Worm (Caenorhabditis elegans) whole organism, L3 larva: ENCODE data around the gene zig-2.
"Not testable (repeated sequence)": the region's sequence is repeated elsewhere in the genome, so short reads cannot be mapped to it uniquely, and the experiment has no call there.

Source experiments
- R02D3.7 ChIP-seq: fragments of 150-350 bp; optimal IDR thresholded peaks from 2 replicates; lab custom pipeline; 2014; ENCODE audit warnings: missing biosample characterization, missing genetic modification characterization
- ZK546.5 ChIP-seq: sonication (generic microtip); optimal IDR thresholded peaks from 2 replicates; lab custom pipeline; 2017; ENCODE audit warnings: missing biosample characterization, missing genetic modification characterization
- aly-2 ChIP-seq: fragments of 150-350 bp; optimal IDR thresholded peaks from 2 replicates; lab custom pipeline; 2014; ENCODE audit warnings: missing biosample characterization, missing genetic modification characterization
- ama-1 ChIP-seq: fragments of 150-350 bp; optimal IDR thresholded peaks from 2 replicates; lab custom pipeline; 2018
- ceh-16 ChIP-seq: sonication (generic microtip); optimal IDR thresholded peaks from 2 replicates; lab custom pipeline; 2017; ENCODE audit warnings: missing biosample characterization, missing genetic modification characterization
- ceh-82 ChIP-seq: fragments of 150-350 bp; optimal IDR thresholded peaks from 2 replicates; lab custom pipeline; 2014; ENCODE audit warnings: missing biosample characterization, missing genetic modification characterization
- ceh-9 ChIP-seq: sonication (generic microtip); optimal IDR thresholded peaks from 2 replicates; lab custom pipeline; 2018; ENCODE audit warnings: missing biosample characterization, missing genetic modification characterization
- daf-12 ChIP-seq: fragments of 150-350 bp; optimal IDR thresholded peaks from 2 replicates; lab custom pipeline; 2014; ENCODE audit warnings: missing biosample characterization, missing genetic modification reagents, missing genetic modification characterization
- egl-5 ChIP-seq: fragments of 150-350 bp; optimal IDR thresholded peaks from 2 replicates; lab custom pipeline; 2017; ENCODE audit warnings: missing biosample characterization, missing genetic modification reagents, missing genetic modification characterization, inconsistent platforms
- elt-1 ChIP-seq: fragments of 150-350 bp; optimal IDR thresholded peaks from 2 replicates; lab custom pipeline; 2014; ENCODE audit warnings: missing biosample characterization, missing genetic modification characterization
- elt-2 ChIP-seq: sonication (generic microtip); optimal IDR thresholded peaks from 2 replicates; lab custom pipeline; 2016; ENCODE audit warnings: missing genetic modification reagents, mild to moderate bottlenecking, missing genetic modification characterization, missing compliant biosample characterization
- elt-3 ChIP-seq, 3 experiments: fragments of 150-350 bp in 1 of 3; sonication (generic microtip) in 2 of 3; optimal IDR thresholded peaks; 2 replicates in 2 of 3; 4 replicates in 1 of 3; lab custom pipeline; 2014 to 2017; ENCODE audit warnings: missing biosample characterization in 3 of 3, missing genetic modification characterization in 3 of 3
- fkh-10 ChIP-seq: sonication (generic microtip); optimal IDR thresholded peaks from 2 replicates; lab custom pipeline; 2017; ENCODE audit warnings: missing biosample characterization, missing genetic modification reagents, missing genetic modification characterization
- fkh-2 ChIP-seq: fragments of 150-350 bp; optimal IDR thresholded peaks from 2 replicates; lab custom pipeline; 2014; ENCODE audit warnings: missing biosample characterization, missing genetic modification reagents, missing genetic modification characterization
- fos-1 ChIP-seq: fragments of 150-350 bp; optimal IDR thresholded peaks from 2 replicates; lab custom pipeline; 2014; ENCODE audit warnings: missing biosample characterization, missing genetic modification characterization
- hmg-11 ChIP-seq: sonication (generic microtip); optimal IDR thresholded peaks from 2 replicates; lab custom pipeline; 2016; ENCODE audit warnings: missing genetic modification characterization, missing compliant biosample characterization
- jun-1 ChIP-seq: fragments of 150-350 bp; optimal IDR thresholded peaks from 2 replicates; lab custom pipeline; 2014; ENCODE audit warnings: missing biosample characterization, missing genetic modification reagents, missing genetic modification characterization
- lin-15B ChIP-seq: fragments of 150-350 bp; optimal IDR thresholded peaks from 2 replicates; lab custom pipeline; 2014; ENCODE audit warnings: missing biosample characterization, missing genetic modification characterization
- lin-39 ChIP-seq: fragments of 150-350 bp; optimal IDR thresholded peaks from 2 replicates; lab custom pipeline; 2018; ENCODE audit warnings: missing biosample characterization, missing genetic modification reagents, missing genetic modification characterization
- lsy-12 ChIP-seq: sonication (generic microtip); optimal IDR thresholded peaks from 2 replicates; lab custom pipeline; 2016; ENCODE audit warnings: mild to moderate bottlenecking, missing genetic modification characterization, missing compliant biosample characterization
- mdl-1 ChIP-seq: fragments of 150-350 bp; optimal IDR thresholded peaks from 2 replicates; lab custom pipeline; 2014; ENCODE audit warnings: missing biosample characterization, missing genetic modification characterization
- mml-1 ChIP-seq: fragments of 150-350 bp; sonication (generic microtip); optimal IDR thresholded peaks from 3 replicates; lab custom pipeline; 2014; ENCODE audit warnings: missing biosample characterization, missing genetic modification characterization
- nhr-11 ChIP-seq: fragments of 150-350 bp; optimal IDR thresholded peaks from 2 replicates; lab custom pipeline; 2014; ENCODE audit warnings: missing biosample characterization, missing genetic modification characterization
- nhr-12 ChIP-seq: fragments of 150-350 bp; optimal IDR thresholded peaks from 2 replicates; lab custom pipeline; 2014; ENCODE audit warnings: missing biosample characterization, missing genetic modification characterization
- nhr-23 ChIP-seq: fragments of 150-350 bp; optimal IDR thresholded peaks from 2 replicates; lab custom pipeline; 2014; ENCODE audit warnings: missing biosample characterization, missing genetic modification reagents, missing genetic modification characterization
- nhr-237 ChIP-seq: fragments of 150-350 bp; optimal IDR thresholded peaks from 2 replicates; lab custom pipeline; 2014; ENCODE audit warnings: missing biosample characterization, missing genetic modification characterization
- nhr-25 ChIP-seq: sonication (generic microtip); optimal IDR thresholded peaks from 2 replicates; lab custom pipeline; 2017; ENCODE audit warnings: missing biosample characterization, missing genetic modification characterization
- nhr-28 ChIP-seq: fragments of 150-350 bp; optimal IDR thresholded peaks from 2 replicates; lab custom pipeline; 2014; ENCODE audit warnings: missing biosample characterization, missing genetic modification characterization
- nhr-43 ChIP-seq: sonication (generic microtip); optimal IDR thresholded peaks from 2 replicates; lab custom pipeline; 2016; ENCODE audit warnings: mild to moderate bottlenecking, missing genetic modification characterization, missing compliant biosample characterization; ENCODE audit not compliant: poor library complexity, severe bottlenecking
- nhr-76 ChIP-seq: fragments of 150-350 bp; sonication (generic microtip); optimal IDR thresholded peaks from 5 replicates; lab custom pipeline; 2014; ENCODE audit warnings: missing biosample characterization, missing genetic modification characterization
- pha-4 ChIP-seq: fragments of 150-350 bp; optimal IDR thresholded peaks from 2 replicates; lab custom pipeline; 2014; ENCODE audit warnings: missing biosample characterization, missing genetic modification reagents, missing genetic modification characterization
- pqm-1 ChIP-seq: fragments of 150-350 bp; optimal IDR thresholded peaks from 2 replicates; lab custom pipeline; 2017; ENCODE audit warnings: missing biosample characterization, missing genetic modification characterization, inconsistent platforms
- snpc-4 ChIP-seq: fragments of 150-350 bp; optimal IDR thresholded peaks from 2 replicates; lab custom pipeline; 2014; ENCODE audit warnings: missing biosample characterization, missing genetic modification characterization
- unc-39 ChIP-seq: sonication (generic microtip); optimal IDR thresholded peaks from 4 replicates; lab custom pipeline; 2017; ENCODE audit warnings: missing biosample characterization, missing genetic modification characterization
- unc-62 ChIP-seq: fragments of 150-350 bp; sonication (generic microtip); optimal IDR thresholded peaks from 4 replicates; lab custom pipeline; 2014; ENCODE audit warnings: missing biosample characterization, missing genetic modification reagents, missing genetic modification characterization
- ztf-4 ChIP-seq: fragments of 150-350 bp; optimal IDR thresholded peaks from 2 replicates; lab custom pipeline; 2014; ENCODE audit warnings: missing biosample characterization, missing genetic modification characterization

zig-2 gene

ce11 chrX:12304231-12304630 lies 37.0 kb downstream of the zig-2 start:
- TF ChIP-seq nhr-43 (tag; lab: Kevin White, UChicago) (no peak), snpc-4 (no peak), egl-5 (tag; lab: Kevin White, UChicago) (no peak)

DNA sequence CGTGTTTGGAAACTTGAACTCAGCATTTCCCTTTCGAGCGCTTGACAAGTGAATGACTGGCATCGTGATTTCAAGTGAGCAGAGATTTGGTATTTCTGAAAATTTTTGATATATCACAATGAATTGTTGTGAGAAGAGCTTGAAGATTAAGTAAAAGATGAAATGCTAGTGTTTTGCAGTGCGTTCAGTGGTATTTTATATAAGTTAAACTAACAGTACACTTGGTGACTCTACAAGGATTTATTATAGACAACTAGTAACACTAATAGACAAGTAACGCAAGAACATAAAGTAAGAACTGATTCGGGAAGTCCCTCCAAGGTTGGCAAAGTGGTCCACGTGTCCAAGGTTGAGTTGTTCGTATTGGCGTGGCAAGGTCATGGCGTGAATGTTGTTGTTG lies 38.5 kb downstream of the zig-2 start, which contains the start of gene dot-1.3:
dot-1.3 (minus strand) TSS at position 101 of the 400 bp plus-strand sequence.
- TF ChIP-seq pha-4 (tag; lab: Kevin White, UChicago); nhr-12 (tag; lab: Kevin White, UChicago); nhr-25: not testable (repeated sequence)

- no peak for TF ChIP-seq mdl-1 (tag; lab: Kevin White, UChicago)
- TF ChIP-seq ceh-9 (tag; lab: Kevin White, UChicago), result no peak
- no peak for TF ChIP-seq ZK546.5 (tag; lab: Kevin White, UChicago)
- no peak for TF ChIP-seq unc-62 (GFP tag; lab: Kevin White, UChicago)
- no peak for TF ChIP-seq elt-2 (tag; lab: Kevin White, UChicago)
- TF ChIP-seq aly-2 (tag; lab: Kevin White, UChicago), result no peak
- TF ChIP-seq nhr-11 (tag; lab: Kevin White, UChicago), result no peak
- no peak for TF ChIP-seq mml-1 (tag; lab: Kevin White, UChicago)
- no peak for TF ChIP-seq pqm-1 (tag; lab: Kevin White, UChicago)
- no peak for TF ChIP-seq lsy-12 (tag; lab: Kevin White, UChicago)
- TF ChIP-seq nhr-12 (tag; lab: Kevin White, UChicago), result no peak
- no peak for TF ChIP-seq hmg-11 (tag; lab: Kevin White, UChicago)
- TF ChIP-seq, all 47 proteins: peak for 0
Observed at ce11 chrX:12299834-12300233, 41.4 kb downstream of the zig-2 start, which contains the start of gene W06D11.5. TSS of gene W06D11.5 (plus strand) at chrX:12300134.

ce11 chrX:12298324-12298723 lies 42.9 kb downstream of the zig-2 start, which contains the start of gene W06D11.3:
TSS of gene W06D11.3 (plus strand) at chrX:12298683.
- no peak for TF ChIP-seq R02D3.7 (tag; lab: Kevin White, UChicago)
- no peak for TF ChIP-seq lin-15B (tag; lab: Kevin White, UChicago)
- no peak for TF ChIP-seq ceh-82 (tag; lab: Kevin White, UChicago)

ce11 chrX:12296392-12296791 lies 44.8 kb downstream of the zig-2 start, which contains the start of gene W06D11.2:
TSS of gene W06D11.2 (minus strand) at chrX:12296730.
- TF ChIP-seq elt-1 (tag; lab: Kevin White, UChicago) (no peak), unc-39 (no peak), jun-1 (no peak)

- TF ChIP-seq unc-62 (GFP tag; lab: Kevin White, UChicago) (no peak), fkh-10 (GFP tag; lab: Kevin White, UChicago) (no peak), ceh-16 (no peak), snpc-4 (no peak), R02D3.7 (tag; lab: Kevin White, UChicago) (no peak)
Observed at ce11 chrX:12294263-12294662, 47.0 kb downstream of the zig-2 start, which contains the start of gene W06D11.1. TSS of gene W06D11.1 (plus strand) at chrX:12294563.

ce11 chrX:12290539-12290938 lies 50.7 kb downstream of the zig-2 start, which contains the start of gene C04B4.4:
TSS of gene C04B4.4 (plus strand) at chrX:12290839.
- TF ChIP-seq fkh-2 (tag; lab: Kevin White, UChicago) (no peak), fos-1 (tag; lab: Kevin White, UChicago) (no peak), nhr-76 (tag; lab: Kevin White, UChicago) (no peak), pqm-1 (tag; lab: Kevin White, UChicago) (no peak), nhr-28 (tag; lab: Kevin White, UChicago) (no peak), nhr-23 (tag; lab: Kevin White, UChicago) (no peak), ceh-82 (tag; lab: Kevin White, UChicago) (no peak), jun-1 (no peak), nhr-237 (tag; lab: Kevin White, UChicago) (no peak), ztf-4 (tag; lab: Kevin White, UChicago) (no peak), ceh-9 (tag; lab: Kevin White, UChicago) (no peak), elt-3 (tag; optimal IDR thresholded peaks at IDR 0.05; lab: Kevin White, UChicago) (no peak), nhr-11 (tag; lab: Kevin White, UChicago) (no peak), daf-12 (tag; lab: Kevin White, UChicago) (no peak), unc-62 (GFP tag; lab: Kevin White, UChicago) (no peak), egl-5 (tag; lab: Kevin White, UChicago) (no peak), lin-39 (tag; lab: Kevin White, UChicago) (no peak), elt-2 (tag; lab: Kevin White, UChicago) (no peak), lsy-12 (tag; lab: Kevin White, UChicago) (no peak), ama-1 (lab: Kevin White, UChicago) (no peak)
- TF ChIP-seq, all 47 proteins: peak for 0
